Fruit fly (Drosophila melanogaster): ENCODE measurements around the gene Unc-76.

The Unc-76 gene

dm6 chrX:2048778-2049686, 31.4 kb upstream of the Unc-76 start:
- TF ChIP-seq Scr (GFP tag; IDR thresholded peaks at IDR 0.05; ENCODE audit: partially characterized antibody), result 0 out of 2 replicates have a peak, but pooled peaks have one; percentile 7
- TF ChIP-seq row (GFP tag; IDR thresholded peaks at IDR 0.05), result peak; percentile 6; the same call in 1 of the 3 replicates
- peak; percentile 71 for TF ChIP-seq sens (GFP tag)
- TF ChIP-seq hbn (GFP tag; IDR thresholded peaks at IDR 0.05; ENCODE audit: partially characterized antibody), result no peak
- no peak for TF ChIP-seq jigr1 (GFP tag; IDR thresholded peaks at IDR 0.05)
- peak; percentile 76 for TF ChIP-seq Ets65A (GFP tag)
- no peak for TF ChIP-seq luna (GFP tag; optimal IDR thresholded peaks at IDR 0.05)
- peak; percentile 69 for TF ChIP-seq CG7372 (GFP tag; IDR thresholded peaks at IDR 0.05)
- TF ChIP-seq salm (tag; optimal IDR thresholded peaks at IDR 0.05), result no peak
- TF ChIP-seq gsb (GFP tag; IDR thresholded peaks at IDR 0.05), result no peak
- TF ChIP-seq Hr78 (GFP tag; optimal IDR thresholded peaks at IDR 0.05), result peak in 1 of 2 experiments; percentile 97
- peak; percentile 50 for TF ChIP-seq Trl (optimal IDR thresholded peaks at IDR 0.05)
- no peak for TF ChIP-seq Trl (GFP tag; optimal IDR thresholded peaks at IDR 0.05)
- peak; percentile 32 for TF ChIP-seq cg (GFP tag; optimal IDR thresholded peaks at IDR 0.05)
- TF ChIP-seq Dref (GFP tag; IDR thresholded peaks at IDR 0.05), result 0 out of 2 replicates have a peak, but pooled peaks have one; percentile 10
- TF ChIP-seq CG17385 (GFP tag; optimal IDR thresholded peaks at IDR 0.05), result no peak
- peak; percentile 37 for TF ChIP-seq cwo (GFP tag; optimal IDR thresholded peaks at IDR 0.05)
- peak; percentile 11 for TF ChIP-seq CG34376 (GFP tag; optimal IDR thresholded peaks at IDR 0.05)
- TF ChIP-seq chinmo (GFP tag; IDR thresholded peaks at IDR 0.05; ENCODE audit: partially characterized antibody), result 0 out of 4 replicates have a peak, but pooled peaks have one; percentile 31
- TF ChIP-seq B-H1 (GFP tag; IDR thresholded peaks at IDR 0.05), result no peak
- peak; percentile 72 for TF ChIP-seq ftz-f1 (GFP tag; optimal IDR thresholded peaks at IDR 0.05)
- 0 out of 2 replicates have a peak, but pooled peaks have one; percentile 25 for TF ChIP-seq GATAe (GFP tag; conservative IDR thresholded peaks at IDR 0.05)
- peak; percentile 85 for TF ChIP-seq crol (GFP tag; IDR thresholded peaks at IDR 0.05)
- no peak for TF ChIP-seq Lim3 (GFP tag; IDR thresholded peaks at IDR 0.05)
- peak in 1 of 2 experiments; percentile 67 for TF ChIP-seq Pdp1 (GFP tag; optimal IDR thresholded peaks at IDR 0.05)
- 0 out of 2 replicates have a peak, but pooled peaks have one; percentile 12 for TF ChIP-seq sens-2 (GFP tag; IDR thresholded peaks at IDR 0.05)
- no peak for TF ChIP-seq CG5245 (GFP tag; optimal IDR thresholded peaks at IDR 0.05)
- no peak for TF ChIP-seq lmd (GFP tag; IDR thresholded peaks at IDR 0.05)
- peak; percentile 64 for TF ChIP-seq sug (tag; optimal IDR thresholded peaks at IDR 0.05)
- peak; percentile 4 for TF ChIP-seq nom (GFP tag; optimal IDR thresholded peaks at IDR 0.05)
- TF ChIP-seq HHEX (GFP tag; optimal IDR thresholded peaks at IDR 0.05), result peak; percentile 2
- peak; percentile 30 for TF ChIP-seq Med (GFP tag)
- no peak for TF ChIP-seq CG10462 (GFP tag; optimal IDR thresholded peaks at IDR 0.05)
- peak; percentile 80 for TF ChIP-seq exex (tag; optimal IDR thresholded peaks at IDR 0.05)
- TF ChIP-seq Gsc (GFP tag; IDR thresholded peaks at IDR 0.05), result no peak
- peak; percentile 22 for TF ChIP-seq CG12769 (tag; optimal IDR thresholded peaks at IDR 0.05)
- TF ChIP-seq CG16779 (GFP tag; IDR thresholded peaks at IDR 0.05), result no peak
- peak; percentile 92 for TF ChIP-seq z (GFP tag; IDR thresholded peaks at IDR 0.05)
